Worm (Caenorhabditis elegans) whole organism, L1 larva: Measurements from ENCODE around the gene mdf-2.

Experiments used
- C34B4.2 ChIP-seq: sonication (generic microtip); optimal IDR thresholded peaks from 2 replicates; lab custom pipeline; 2017; ENCODE audit warnings: mild to moderate bottlenecking, missing genetic modification characterization, missing compliant biosample characterization
- F16B12.6 ChIP-seq: fragments of 150-350 bp; optimal IDR thresholded peaks from 2 replicates; lab custom pipeline; 2014; ENCODE audit warnings: missing biosample characterization, missing genetic modification characterization
- Y116A8C.19 ChIP-seq: sonication (generic microtip); optimal IDR thresholded peaks from 2 replicates; lab custom pipeline; 2016; ENCODE audit warnings: missing compliant biosample characterization, missing genetic modification characterization, borderline replicate concordance
- ama-1 ChIP-seq: fragments of 150-350 bp; optimal IDR thresholded peaks from 2 replicates; lab custom pipeline; 2014
- blmp-1 ChIP-seq: fragments of 150-350 bp; optimal IDR thresholded peaks from 2 replicates; lab custom pipeline; 2014; ENCODE audit warnings: missing biosample characterization, missing genetic modification characterization
- ceh-8 ChIP-seq: fragments of 200-800 bp; sonication (Bioruptor generic); optimal IDR thresholded peaks from 2 replicates; lab custom pipeline; 2018; ENCODE audit warnings: mild to moderate bottlenecking, missing genetic modification characterization, moderate library complexity, missing compliant biosample characterization
- ceh-82 ChIP-seq, 3 experiments: fragments of 150-350 bp in 1 of 3; sonication (generic microtip) in 2 of 3; optimal IDR thresholded peaks; 2 replicates each; lab custom pipeline; 2014 to 2017; ENCODE audit warnings: missing biosample characterization in 3 of 3, missing genetic modification characterization in 3 of 3
- ceh-88 ChIP-seq: fragments of 200-800 bp; sonication (Bioruptor generic); IDR thresholded peaks from 2 replicates; pipeline ENCODE4 v1.3.6; 2022; ENCODE audit warnings: missing genetic modification characterization, missing compliant biosample characterization
- dpl-1 ChIP-seq, 3 experiments: fragments of 150-350 bp in 2 of 3; sonication (generic microtip) in 1 of 3; optimal IDR thresholded peaks; 2 replicates each; lab custom pipeline; 2014 to 2017; ENCODE audit warnings: missing biosample characterization in 3 of 3, missing genetic modification characterization in 3 of 3, missing genetic modification reagents in 3 of 3
- dsc-1 ChIP-seq: sonication (generic microtip); optimal IDR thresholded peaks from 2 replicates; lab custom pipeline; 2016; ENCODE audit warnings: mild to moderate bottlenecking, missing genetic modification characterization, missing compliant biosample characterization
- efl-1 ChIP-seq, 4 experiments: fragments of 150-350 bp; optimal IDR thresholded peaks in 3 of 4; peaks in 1 of 4; 1 replicate in 1 of 4; 2 replicates in 3 of 4; lab custom pipeline; 2014; ENCODE audit warnings: missing biosample characterization in 2 of 4, missing genetic modification characterization in 2 of 4, missing genetic modification reagents in 2 of 4
- efl-3 ChIP-seq: fragments of 200-800 bp; sonication (Bioruptor generic); optimal IDR thresholded peaks from 2 replicates; lab custom pipeline; 2018; ENCODE audit warnings: mild to moderate bottlenecking, missing genetic modification characterization, missing compliant biosample characterization
- egl-27 ChIP-seq, 2 experiments: fragments of 150-350 bp in 1 of 2; sonication (generic microtip); optimal IDR thresholded peaks; 3 replicates each; lab custom pipeline; 2017 to 2018; ENCODE audit warnings: missing biosample characterization in 2 of 2, missing genetic modification characterization in 2 of 2, missing genetic modification reagents in 2 of 2
- elt-2 ChIP-seq: sonication (generic microtip); optimal IDR thresholded peaks from 2 replicates; lab custom pipeline; 2016; ENCODE audit warnings: missing genetic modification characterization, mild to moderate bottlenecking, inconsistent platforms, missing compliant biosample characterization, missing genetic modification reagents
- elt-3 ChIP-seq, 6 experiments: fragments of 150-350 bp in 1 of 6; sonication (generic microtip); optimal IDR thresholded peaks; 2 replicates each; lab custom pipeline; 2017 to 2018; ENCODE audit warnings: missing biosample characterization in 6 of 6, missing genetic modification characterization in 6 of 6, inconsistent platforms in 1 of 6
- ets-5 ChIP-seq: fragments of 200-800 bp; sonication (Bioruptor generic); IDR thresholded peaks from 2 replicates; pipeline ENCODE4 v1.3.6; 2022; ENCODE audit warnings: missing genetic modification characterization, missing compliant biosample characterization
- fkh-4 ChIP-seq: sonication (generic microtip); optimal IDR thresholded peaks from 2 replicates; lab custom pipeline; 2016; ENCODE audit warnings: missing compliant biosample characterization, missing genetic modification characterization, borderline replicate concordance
- fos-1 ChIP-seq: fragments of 150-350 bp; optimal IDR thresholded peaks from 2 replicates; lab custom pipeline; 2014; ENCODE audit warnings: missing biosample characterization, missing genetic modification characterization
- grh-1 ChIP-seq: fragments of 200-800 bp; sonication (Bioruptor generic); IDR thresholded peaks from 2 replicates; pipeline ENCODE4 v1.3.6; 2022; ENCODE audit warnings: missing genetic modification reagents, missing genetic modification characterization, missing compliant biosample characterization
- hlh-17 ChIP-seq: fragments of 200-800 bp; sonication (Bioruptor generic); optimal IDR thresholded peaks from 2 replicates; lab custom pipeline; 2018; ENCODE audit warnings: missing genetic modification characterization, mild to moderate bottlenecking, missing compliant biosample characterization, moderate library complexity, borderline replicate concordance
- irx-1 ChIP-seq: sonication (generic microtip); optimal IDR thresholded peaks from 2 replicates; lab custom pipeline; 2016; ENCODE audit warnings: missing genetic modification characterization, missing compliant biosample characterization
- jun-1 ChIP-seq: fragments of 150-350 bp; optimal IDR thresholded peaks from 2 replicates; lab custom pipeline; 2014; ENCODE audit warnings: missing biosample characterization, missing genetic modification reagents, missing genetic modification characterization
- lin-14 ChIP-seq: fragments of 200-800 bp; sonication (Bioruptor generic); optimal IDR thresholded peaks from 2 replicates; lab custom pipeline; 2018; ENCODE audit warnings: mild to moderate bottlenecking, missing genetic modification characterization, moderate library complexity, missing compliant biosample characterization
- lin-15B ChIP-seq: fragments of 150-350 bp; sonication (generic microtip); optimal IDR thresholded peaks from 3 replicates; lab custom pipeline; 2014; ENCODE audit warnings: missing biosample characterization, missing genetic modification characterization
- lin-35 ChIP-seq, 2 experiments: fragments of 150-350 bp; optimal IDR thresholded peaks; 2 replicates each; lab custom pipeline; 2014; ENCODE audit warnings: missing biosample characterization in 2 of 2, missing genetic modification characterization in 2 of 2, missing genetic modification reagents in 2 of 2
- lin-39 ChIP-seq: fragments of 150-350 bp; optimal IDR thresholded peaks from 2 replicates; lab custom pipeline; 2014; ENCODE audit warnings: missing biosample characterization, missing genetic modification reagents, missing genetic modification characterization
- lir-3 ChIP-seq: sonication (generic microtip); optimal IDR thresholded peaks from 2 replicates; lab custom pipeline; 2016; ENCODE audit warnings: mild to moderate bottlenecking, missing genetic modification characterization, moderate library complexity, missing compliant biosample characterization; ENCODE audit not compliant: poor library complexity
- lsy-2 ChIP-seq, 2 experiments: fragments of 150-350 bp; optimal IDR thresholded peaks; 2 replicates each; lab custom pipeline; 2014; ENCODE audit warnings: missing biosample characterization in 2 of 2, missing genetic modification characterization in 2 of 2
- mdl-1 ChIP-seq, 2 experiments: fragments of 150-350 bp; optimal IDR thresholded peaks; 2 replicates each; lab custom pipeline; 2014 to 2017; ENCODE audit warnings: missing biosample characterization in 2 of 2, missing genetic modification characterization in 2 of 2, inconsistent platforms in 1 of 2
- nhr-11 ChIP-seq: fragments of 150-350 bp; optimal IDR thresholded peaks from 2 replicates; lab custom pipeline; 2014; ENCODE audit warnings: missing biosample characterization, missing genetic modification characterization
- nhr-19 ChIP-seq: fragments of 200-800 bp; sonication (Bioruptor generic); conservative IDR thresholded peaks from 2 replicates; pipeline ENCODE4 v1.3.6; 2022; ENCODE audit warnings: missing genetic modification characterization, missing compliant biosample characterization
- nhr-20 ChIP-seq: sonication (generic microtip); optimal IDR thresholded peaks from 2 replicates; lab custom pipeline; 2016; ENCODE audit warnings: mild to moderate bottlenecking, missing genetic modification characterization, missing compliant biosample characterization
- nhr-76 ChIP-seq: sonication (generic microtip); optimal IDR thresholded peaks from 2 replicates; lab custom pipeline; 2017; ENCODE audit warnings: missing biosample characterization, missing genetic modification characterization
- nhr-84 ChIP-seq: sonication (generic microtip); optimal IDR thresholded peaks from 2 replicates; lab custom pipeline; 2017; ENCODE audit warnings: missing biosample characterization, missing genetic modification characterization
- pqm-1 ChIP-seq: sonication (generic microtip); optimal IDR thresholded peaks from 3 replicates; lab custom pipeline; 2017; ENCODE audit warnings: missing biosample characterization, missing genetic modification characterization
- skn-1 ChIP-seq: fragments of 150-350 bp; optimal IDR thresholded peaks from 2 replicates; lab custom pipeline; 2014; ENCODE audit warnings: missing biosample characterization, missing genetic modification characterization
- snpc-4 ChIP-seq: fragments of 150-350 bp; optimal IDR thresholded peaks from 2 replicates; lab custom pipeline; 2014; ENCODE audit warnings: missing biosample characterization, missing genetic modification characterization
- snu-23 ChIP-seq: sonication (generic microtip); optimal IDR thresholded peaks from 2 replicates; lab custom pipeline; 2016; ENCODE audit warnings: missing genetic modification characterization, missing compliant biosample characterization
- sup-37 ChIP-seq: fragments of 200-800 bp; sonication (Bioruptor generic); optimal IDR thresholded peaks from 2 replicates; lab custom pipeline; 2018; ENCODE audit warnings: mild to moderate bottlenecking, missing genetic modification characterization, missing compliant biosample characterization
- swsn-7 ChIP-seq: sonication (generic microtip); optimal IDR thresholded peaks from 2 replicates; lab custom pipeline; 2016; ENCODE audit warnings: missing genetic modification characterization, missing compliant biosample characterization
- tlp-1 ChIP-seq: fragments of 150-350 bp; optimal IDR thresholded peaks from 2 replicates; lab custom pipeline; 2014; ENCODE audit warnings: missing biosample characterization, missing genetic modification characterization
- unc-98 ChIP-seq: fragments of 200-800 bp; sonication (Bioruptor generic); IDR thresholded peaks from 2 replicates; pipeline ENCODE4 v1.3.6; 2022; ENCODE audit warnings: missing genetic modification characterization, missing compliant biosample characterization
- vab-15 ChIP-seq: sonication (generic microtip); optimal IDR thresholded peaks from 2 replicates; lab custom pipeline; 2017; ENCODE audit warnings: missing genotype, mild to moderate bottlenecking, missing genetic modification characterization, missing compliant biosample characterization
- ztf-11 ChIP-seq, 2 experiments: sonication (generic microtip); optimal IDR thresholded peaks; 2 replicates each; lab custom pipeline; 2016 to 2017; ENCODE audit warnings: missing genetic modification characterization in 2 of 2, missing biosample characterization in 1 of 2, missing compliant biosample characterization in 1 of 2

The mdf-2 gene

DNA sequence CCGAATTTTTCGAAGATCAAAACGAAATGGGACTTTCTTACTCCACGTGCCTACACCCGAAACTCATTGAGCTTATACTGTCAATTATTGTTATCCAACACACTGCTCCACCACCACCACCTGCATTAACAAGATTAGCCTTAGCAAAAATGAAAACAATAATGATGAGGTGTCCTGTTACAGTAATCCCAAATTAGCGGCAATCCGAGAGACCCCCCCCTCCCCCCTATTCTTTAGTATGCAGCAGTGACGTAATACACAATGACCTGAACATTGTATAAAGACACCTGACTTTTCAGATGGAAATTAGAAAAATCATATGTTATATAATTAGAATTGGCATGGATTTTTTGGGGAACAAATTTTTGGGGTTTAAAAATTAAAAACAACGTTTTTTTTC lies 5.9 kb downstream of the mdf-2 start:
- no peak for TF ChIP-seq jun-1 (tag; lab: Kevin White, UChicago)
- no peak for TF ChIP-seq elt-2 (tag; lab: Kevin White, UChicago)
- no peak for TF ChIP-seq skn-1
- TF ChIP-seq lin-15B (tag; lab: Kevin White, UChicago): no peak
- no peak for TF ChIP-seq Y116A8C.19
- no peak for TF ChIP-seq ztf-11 (tag; optimal IDR thresholded peaks at IDR 0.05; lab: Kevin White, UChicago)
- no peak for TF ChIP-seq elt-3 (tag; optimal IDR thresholded peaks at IDR 0.05; lab: Kevin White, UChicago)
- TF ChIP-seq nhr-84 (tag; lab: Kevin White, UChicago): no peak
- TF ChIP-seq mdl-1 (tag; optimal IDR thresholded peaks at IDR 0.05; lab: Kevin White, UChicago): no peak
- no peak for TF ChIP-seq lir-3 (tag; lab: Kevin White, UChicago)
- TF ChIP-seq hlh-17 (GFP tag; lab: Kevin White, UChicago): no peak
- no peak for TF ChIP-seq snu-23 (GFP tag; lab: Kevin White, UChicago)
- no peak for TF ChIP-seq fkh-4 (tag; lab: Kevin White, UChicago)
- TF ChIP-seq tlp-1: no peak
- TF ChIP-seq lin-39 (tag; lab: Kevin White, UChicago): no peak
- no peak for TF ChIP-seq dsc-1 (tag; lab: Kevin White, UChicago)
- no peak for TF ChIP-seq C34B4.2 (tag; lab: Kevin White, UChicago)
- TF ChIP-seq swsn-7: no peak

DNA sequence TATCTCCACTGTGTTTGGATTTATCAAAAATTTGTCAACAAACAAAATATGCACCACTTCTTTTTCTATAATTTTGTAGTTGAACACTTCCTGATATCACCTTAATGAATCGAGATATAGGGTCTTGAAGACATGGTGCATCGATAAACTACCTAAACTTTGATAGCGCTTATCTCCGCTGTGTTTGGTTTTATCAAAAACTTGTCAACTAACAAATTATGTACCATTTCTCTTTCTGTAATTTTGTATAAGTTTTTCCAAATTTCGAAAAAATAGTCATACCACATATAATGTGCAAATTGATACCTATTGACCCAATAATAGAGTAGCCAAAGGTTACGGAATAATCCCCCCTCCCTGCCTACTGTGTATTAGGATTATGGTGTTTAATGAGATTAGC lies 10.8 kb downstream of the mdf-2 start:
- TF ChIP-seq blmp-1 (tag; lab: Kevin White, UChicago): no peak
- TF ChIP-seq lin-14 (GFP tag; lab: Kevin White, UChicago): no peak
- TF ChIP-seq lin-15B (tag; lab: Kevin White, UChicago): no peak
- TF ChIP-seq nhr-11 (tag; lab: Kevin White, UChicago): no peak
- TF ChIP-seq ceh-88 (GFP tag; lab: Robert Waterston, UW): no peak
- no peak for TF ChIP-seq egl-27 (tag; optimal IDR thresholded peaks at IDR 0.05; lab: Kevin White, UChicago)
- no peak for TF ChIP-seq pqm-1 (tag; lab: Kevin White, UChicago)

- TF ChIP-seq ets-5 (GFP tag; lab: Robert Waterston, UW): no peak
- no peak for TF ChIP-seq vab-15
- TF ChIP-seq ceh-8 (GFP tag; lab: Kevin White, UChicago): no peak
- TF ChIP-seq unc-98 (GFP tag; lab: Robert Waterston, UW): no peak
- TF ChIP-seq irx-1 (tag; lab: Kevin White, UChicago): no peak
- no peak for TF ChIP-seq efl-3 (GFP tag; lab: Kevin White, UChicago)
- no peak for TF ChIP-seq nhr-19 (GFP tag; lab: Robert Waterston, UW)
- TF ChIP-seq ceh-88 (GFP tag; lab: Robert Waterston, UW): no peak
- TF ChIP-seq F16B12.6 (tag; lab: Kevin White, UChicago): no peak
- no peak for TF ChIP-seq fkh-4 (tag; lab: Kevin White, UChicago)
- no peak for TF ChIP-seq blmp-1 (tag; lab: Kevin White, UChicago)
- no peak for TF ChIP-seq snu-23 (GFP tag; lab: Kevin White, UChicago)
- no peak for TF ChIP-seq fos-1 (tag; lab: Kevin White, UChicago)
- TF ChIP-seq nhr-76 (tag; lab: Kevin White, UChicago): no peak
These were observed 12.8 kb downstream of the mdf-2 start, which contains the start of gene ngn-1 for ce11 chrIV:2628171-2628570. TSS of gene ngn-1 (minus strand) at chrIV:2628271.

- TF ChIP-seq sup-37 (GFP tag; lab: Kevin White, UChicago) (no peak), elt-2 (tag; lab: Kevin White, UChicago) (peak; percentile 94), ceh-82 (tag; optimal IDR thresholded peaks at IDR 0.05; lab: Kevin White, UChicago) (no peak), ceh-88 (GFP tag; lab: Robert Waterston, UW) (no peak), Y116A8C.19 (no peak), lsy-2 (tag; optimal IDR thresholded peaks at IDR 0.05; lab: Kevin White, UChicago) (no peak), nhr-20 (tag; lab: Kevin White, UChicago) (peak; percentile 15), ztf-11 (tag; optimal IDR thresholded peaks at IDR 0.05; lab: Kevin White, UChicago) (no peak), dpl-1 (GFP tag; optimal IDR thresholded peaks at IDR 0.05; lab: Kevin White, UChicago) (no peak), efl-1 (optimal IDR thresholded peaks at IDR 0.05; lab: Kevin White, UChicago) (no peak), efl-1 (GFP tag; optimal IDR thresholded peaks at IDR 0.05 in 1 of 2; lab: Kevin White, UChicago) (no peak), grh-1 (GFP tag; lab: Robert Waterston, UW) (no peak), lin-35 (GFP tag; optimal IDR thresholded peaks at IDR 0.05; lab: Kevin White, UChicago) (peak in 1 of 2 experiments; percentile 42), snpc-4 (tag; lab: Kevin White, UChicago) (no peak), C34B4.2 (tag; lab: Kevin White, UChicago) (no peak), ama-1 (no peak)
- TF ChIP-seq, all 84 proteins: peak for 3
These were observed 22.3 kb downstream of the mdf-2 start, which contains the start of gene smf-3 for ce11 chrIV:2618611-2619010. TSS of gene smf-3 (plus strand) at chrIV:2618869.
